Fruit fly (Drosophila melanogaster) whole organism, embryonic: ENCODE measurements around the gene Gga.
A peak's percentile ranks its signal among the peaks of the same experiment; 100 is the strongest.

Experiments used
- Abd-B ChIP-seq: fragments of 200-800 bp; sonication (Bioruptor generic); optimal IDR thresholded peaks from 2 replicates; lab custom pipeline; 2018; ENCODE audit warnings: missing biosample characterization, mild to moderate bottlenecking, missing genetic modification characterization, moderate library complexity
- Adf1 ChIP-seq: fragments of 200-800 bp; sonication (Bioruptor generic); IDR thresholded peaks from 2 replicates; pipeline ENCODE4 v1.3.6; 2022; ENCODE audit warnings: missing biosample characterization, missing genetic modification characterization
- BtbVII ChIP-seq: fragments of 200-800 bp; sonication (Bioruptor generic); optimal IDR thresholded peaks from 3 replicates; lab custom pipeline; 2017; ENCODE audit warnings: missing biosample characterization, mild to moderate bottlenecking, missing genetic modification characterization
- CG10543 ChIP-seq: fragments of 200-800 bp; sonication (Bioruptor generic); optimal IDR thresholded peaks from 3 replicates; lab custom pipeline; 2017; ENCODE audit warnings: missing biosample characterization, mild to moderate bottlenecking, missing genetic modification characterization, moderate library complexity
- CG11247 ChIP-seq: fragments of 200-800 bp; sonication (Bioruptor generic); IDR thresholded peaks from 2 replicates; pipeline ENCODE4 v1.3.6; 2022; ENCODE audit warnings: missing biosample characterization, missing genetic modification characterization
- CG12299 ChIP-seq: fragments of 200-800 bp; sonication (Bioruptor generic); optimal IDR thresholded peaks from 2 replicates; lab custom pipeline; 2018; ENCODE audit warnings: missing biosample characterization, mild to moderate bottlenecking, missing genetic modification characterization
- CG13287 ChIP-seq: fragments of 200-800 bp; sonication (Bioruptor generic); IDR thresholded peaks from 2 replicates; pipeline ENCODE4 v1.3.6; 2022; ENCODE audit warnings: missing biosample characterization, missing genetic modification characterization; ENCODE audit not compliant: partially characterized antibody
- CG15696 ChIP-seq: fragments of 200-800 bp; sonication (Bioruptor generic); optimal IDR thresholded peaks from 2 replicates; lab custom pipeline; 2019; ENCODE audit warnings: missing biosample characterization, mild to moderate bottlenecking, missing genetic modification characterization, moderate library complexity
- CG1647 ChIP-seq: fragments of 200-800 bp; sonication (Bioruptor generic); optimal IDR thresholded peaks from 3 replicates; lab custom pipeline; 2016; ENCODE audit warnings: missing biosample characterization, missing genetic modification characterization
- CG17186 ChIP-seq: fragments of 200-800 bp; sonication (Bioruptor generic); optimal IDR thresholded peaks from 3 replicates; lab custom pipeline; 2017; ENCODE audit warnings: missing biosample characterization, missing genetic modification reagents, missing genetic modification characterization
- CG17802 ChIP-seq: fragments of 200-800 bp; sonication (Bioruptor generic); optimal IDR thresholded peaks from 2 replicates; lab custom pipeline; 2018; ENCODE audit warnings: missing biosample characterization, mild to moderate bottlenecking, missing genetic modification characterization, moderate library complexity
- CG18476 ChIP-seq: fragments of 200-800 bp; sonication (Bioruptor generic); optimal IDR thresholded peaks from 2 replicates; lab custom pipeline; 2016; ENCODE audit warnings: missing biosample characterization, mild to moderate bottlenecking, missing genetic modification characterization
- CG2116 ChIP-seq: fragments of 200-800 bp; sonication (Bioruptor generic); optimal IDR thresholded peaks from 3 replicates; lab custom pipeline; 2018; ENCODE audit warnings: missing biosample characterization, mild to moderate bottlenecking, missing genetic modification characterization
- CG2120 ChIP-seq: fragments of 200-800 bp; sonication (Bioruptor generic); optimal IDR thresholded peaks from 3 replicates; lab custom pipeline; 2016; ENCODE audit warnings: missing biosample characterization, missing genetic modification characterization
- CG30403 ChIP-seq: fragments of 200-800 bp; sonication (Bioruptor generic); optimal IDR thresholded peaks from 3 replicates; lab custom pipeline; 2016; ENCODE audit warnings: missing biosample characterization, missing genetic modification characterization
- CG30431 ChIP-seq: fragments of 200-800 bp; sonication (Bioruptor generic); optimal IDR thresholded peaks from 2 replicates; lab custom pipeline; 2017; ENCODE audit warnings: missing biosample characterization, missing genetic modification characterization
- CG6254 ChIP-seq: fragments of 200-800 bp; sonication (Bioruptor generic); optimal IDR thresholded peaks from 3 replicates; lab custom pipeline; 2017; ENCODE audit warnings: mild to moderate bottlenecking, missing biosample characterization, missing genetic modification reagents, missing genetic modification characterization
- CG6765 ChIP-seq: fragments of 200-800 bp; sonication (Bioruptor generic); optimal IDR thresholded peaks from 3 replicates; lab custom pipeline; 2017; ENCODE audit warnings: missing biosample characterization, mild to moderate bottlenecking, missing genetic modification characterization
- CG7357 ChIP-seq: fragments of 200-800 bp; sonication (Bioruptor generic); IDR thresholded peaks from 3 replicates; pipeline ENCODE4 v1.3.6; 2022; ENCODE audit warnings: missing biosample characterization, missing genetic modification characterization
- CG9797 ChIP-seq: fragments of 200-800 bp; sonication (Bioruptor generic); optimal IDR thresholded peaks from 3 replicates; lab custom pipeline; 2018; ENCODE audit warnings: missing biosample characterization, mild to moderate bottlenecking, missing genetic modification characterization
- Dip3 ChIP-seq: fragments of 200-800 bp; sonication (Bioruptor generic); optimal IDR thresholded peaks from 3 replicates; lab custom pipeline; 2016; ENCODE audit warnings: missing biosample characterization, missing genetic modification characterization
- HHEX ChIP-seq: fragments of 200-800 bp; sonication (Bioruptor generic); optimal IDR thresholded peaks from 3 replicates; lab custom pipeline; 2017; ENCODE audit warnings: missing biosample characterization, mild to moderate bottlenecking, missing genetic modification characterization, missing genetic modification reagents
- HLHmδ ChIP-seq: fragments of 200-800 bp; sonication (Bioruptor generic); optimal IDR thresholded peaks from 2 replicates; lab custom pipeline; 2018; ENCODE audit warnings: missing biosample characterization, mild to moderate bottlenecking, missing genetic modification characterization, moderate library complexity
- NC2α ChIP-seq: fragments of 200-800 bp; sonication (Bioruptor generic); optimal IDR thresholded peaks from 2 replicates; lab custom pipeline; 2016; ENCODE audit warnings: missing biosample characterization, missing genetic modification characterization
- Optix ChIP-seq: fragments of 200-800 bp; sonication (Bioruptor generic); IDR thresholded peaks from 3 replicates; pipeline ENCODE4 v1.3.6; 2022; ENCODE audit warnings: missing biosample characterization, missing genetic modification characterization
- PHDP ChIP-seq: fragments of 200-800 bp; sonication (Bioruptor generic); optimal IDR thresholded peaks from 3 replicates; lab custom pipeline; 2018; ENCODE audit warnings: missing biosample characterization, mild to moderate bottlenecking, missing genetic modification characterization, moderate library complexity
- Sry-β ChIP-seq: fragments of 200-800 bp; sonication (Bioruptor generic); optimal IDR thresholded peaks from 2 replicates; lab custom pipeline; 2018; ENCODE audit warnings: missing biosample characterization, mild to moderate bottlenecking, missing genetic modification characterization, moderate library complexity
- Stat92E ChIP-seq, 3 experiments: fragments of >200 bp in 2 of 3; fragments of 200-800 bp in 1 of 3; sonication (Bioruptor generic) in 1 of 3; optimal IDR thresholded peaks; 2 replicates each; lab custom pipeline; 2017 to 2019; ENCODE audit warnings: missing biosample characterization in 3 of 3, missing genetic modification characterization in 3 of 3, mild to moderate bottlenecking in 1 of 3, moderate library complexity in 1 of 3
- Xbp1 ChIP-seq: fragments of 200-800 bp; sonication (Bioruptor generic); optimal IDR thresholded peaks from 3 replicates; lab custom pipeline; 2016; ENCODE audit warnings: missing biosample characterization, mild to moderate bottlenecking, missing genetic modification characterization
- ara ChIP-seq: fragments of 200-800 bp; sonication (Bioruptor generic); IDR thresholded peaks from 2 replicates; pipeline ENCODE4 v1.3.6; 2022; ENCODE audit warnings: missing biosample characterization, missing genetic modification characterization
- bigmax ChIP-seq: fragments of 200-800 bp; sonication (Bioruptor generic); optimal IDR thresholded peaks from 2 replicates; lab custom pipeline; 2018; ENCODE audit warnings: missing biosample characterization, mild to moderate bottlenecking, missing genetic modification characterization
- bsh ChIP-seq, 2 experiments: fragments of 200-800 bp; sonication (Bioruptor generic); optimal IDR thresholded peaks; 2 replicates each; lab custom pipeline; 2017 to 2018; ENCODE audit warnings: mild to moderate bottlenecking in 2 of 2, missing biosample characterization in 2 of 2, missing genetic modification characterization in 2 of 2, moderate library complexity in 1 of 2
- da ChIP-seq: fragments of 200-800 bp; sonication (Bioruptor generic); optimal IDR thresholded peaks from 2 replicates; lab custom pipeline; 2016; ENCODE audit warnings: missing biosample characterization, missing genetic modification characterization
- dimm ChIP-seq: fragments of 200-800 bp; sonication (Bioruptor generic); IDR thresholded peaks from 2 replicates; pipeline ENCODE4 v1.3.6; 2022; ENCODE audit warnings: missing biosample characterization, missing genetic modification characterization
- exex ChIP-seq: fragments of 200-800 bp; sonication (Bioruptor generic); optimal IDR thresholded peaks from 4 replicates; lab custom pipeline; 2018; ENCODE audit warnings: missing biosample characterization, mild to moderate bottlenecking, missing genetic modification characterization, moderate library complexity
- fu2 ChIP-seq: fragments of 200-800 bp; sonication (Bioruptor generic); optimal IDR thresholded peaks from 2 replicates; lab custom pipeline; 2016; ENCODE audit warnings: missing biosample characterization, missing genetic modification characterization
- gro ChIP-seq: fragments of 200-800 bp; sonication (Bioruptor generic); optimal IDR thresholded peaks from 2 replicates; lab custom pipeline; 2016; ENCODE audit warnings: missing biosample characterization, missing genetic modification characterization
- ind ChIP-seq: fragments of 200-800 bp; sonication (Bioruptor generic); optimal IDR thresholded peaks from 3 replicates; lab custom pipeline; 2016; ENCODE audit warnings: missing biosample characterization, missing genetic modification characterization
- inv ChIP-seq: fragments of 200-800 bp; sonication (Bioruptor generic); IDR thresholded peaks from 2 replicates; pipeline ENCODE4 v1.3.6; 2022; ENCODE audit warnings: missing biosample characterization, missing genetic modification characterization; ENCODE audit not compliant: partially characterized antibody
- jigr1 ChIP-seq: fragments of 200-800 bp; sonication (Bioruptor generic); IDR thresholded peaks from 3 replicates; pipeline ENCODE4 v1.3.6; 2022; ENCODE audit warnings: missing biosample characterization, missing genetic modification characterization
- lab ChIP-seq: fragments of 200-800 bp; sonication (Bioruptor generic); optimal IDR thresholded peaks from 3 replicates; lab custom pipeline; 2017; ENCODE audit warnings: missing biosample characterization, missing genetic modification characterization, mild to moderate bottlenecking, moderate library complexity, missing genetic modification reagents
- pb ChIP-seq: fragments of 200-800 bp; sonication (Bioruptor generic); optimal IDR thresholded peaks from 3 replicates; lab custom pipeline; 2016; ENCODE audit warnings: missing biosample characterization, missing genetic modification characterization
- sens ChIP-seq: fragments of 200-800 bp; sonication (Bioruptor generic); peaks from one replicate; lab custom pipeline; 2016; ENCODE audit warnings: missing biosample characterization, missing genetic modification characterization
- shn ChIP-seq: fragments of 200-800 bp; sonication (Bioruptor generic); optimal IDR thresholded peaks from 3 replicates; lab custom pipeline; 2016; ENCODE audit warnings: missing biosample characterization, missing genetic modification characterization
- slbo ChIP-seq: fragments of 200-800 bp; sonication (Bioruptor generic); IDR thresholded peaks from 2 replicates; pipeline ENCODE4 v1.3.6; 2022; ENCODE audit warnings: missing biosample characterization, missing genetic modification characterization
- stc ChIP-seq: fragments of 200-800 bp; sonication (Bioruptor generic); IDR thresholded peaks from 2 replicates; pipeline ENCODE4 v1.3.6; 2022; ENCODE audit warnings: missing biosample characterization, missing genetic modification characterization
- wdn ChIP-seq: fragments of 200-800 bp; sonication (Bioruptor generic); IDR thresholded peaks from 2 replicates; pipeline ENCODE4 v1.3.6; 2022; ENCODE audit warnings: missing biosample characterization, missing genetic modification characterization
- zen ChIP-seq: fragments of 200-800 bp; sonication (Bioruptor generic); optimal IDR thresholded peaks from 3 replicates; lab custom pipeline; 2018; ENCODE audit warnings: missing biosample characterization, mild to moderate bottlenecking, missing genetic modification characterization, moderate library complexity

Gene Gga

dm6 chrX:9553545-9554320 lies 47.1 kb upstream of the Gga start:
- TF ChIP-seq shn (GFP tag; lab: Kevin White, UChicago) (peak; percentile 56), zen (tag; lab: Kevin White, UChicago) (peak; percentile 79), Sry-β (peak; percentile 92), gro (GFP tag; lab: Kevin White, UChicago) (peak; percentile 55), CG9797 (GFP tag; lab: Kevin White, UChicago) (peak; percentile 28), CG30403 (peak; percentile 90), sens (GFP tag; lab: Kevin White, UChicago) (peak; percentile 97), wdn (peak; percentile 61), PHDP (tag; lab: Kevin White, UChicago) (peak; percentile 90), Stat92E (GFP tag; optimal IDR thresholded peaks at IDR 0.05; lab: Kevin White, UChicago) (no peak), CG6765 (GFP tag; lab: Kevin White, UChicago) (peak; percentile 70), CG6254 (peak; percentile 77), fu2 (GFP tag; lab: Kevin White, UChicago) (peak; percentile 54), bsh (GFP tag; optimal IDR thresholded peaks at IDR 0.05; lab: Kevin White, UChicago) (peak; percentile 51 to 93), CG17186 (GFP tag; lab: Kevin White, UChicago) (peak; percentile 64), CG15696 (tag; lab: Kevin White, UChicago) (peak; percentile 82), pb (GFP tag; lab: Kevin White, UChicago) (peak; percentile 4), CG17802 (tag; lab: Kevin White, UChicago) (peak; percentile 49), CG11247 (GFP tag; lab: Robert Waterston, UW) (peak; percentile 76), CG13287 (0 out of 2 replicates have a peak, but pooled peaks have one; percentile 41), exex (tag; lab: Kevin White, UChicago) (peak; percentile 47), Optix (peak; percentile 83; the same call in 2 of the 3 replicates), HLHmδ (peak; percentile 53), CG30431 (GFP tag; lab: Kevin White, UChicago) (peak; percentile 82), jigr1 (GFP tag; lab: Robert Waterston, UW) (peak; percentile 58; the same call in 1 of the 3 replicates), Xbp1 (peak; percentile 94), CG7357 (peak; percentile 73), CG10543 (GFP tag; lab: Kevin White, UChicago) (peak; percentile 92), CG2116 (peak; percentile 43), ara (GFP tag; lab: Robert Waterston, UW) (peak; percentile 87), Adf1 (GFP tag; lab: Robert Waterston, UW) (peak; percentile 56; the same call in 1 of the 2 replicates), slbo (GFP tag; lab: Robert Waterston, UW) (peak; percentile 91), ind (GFP tag; lab: Kevin White, UChicago) (peak; percentile 86), bigmax (no peak), CG1647 (peak; percentile 67), CG12299 (tag; lab: Kevin White, UChicago) (peak; percentile 89), lab (GFP tag; lab: Kevin White, UChicago) (peak; percentile 93), BtbVII (peak; percentile 85), CG18476 (GFP tag; lab: Kevin White, UChicago) (peak; percentile 74), Dip3 (GFP tag; lab: Kevin White, UChicago) (peak; percentile 76), inv (GFP tag; lab: Robert Waterston, UW) (no peak), dimm (GFP tag; lab: Robert Waterston, UW) (peak; percentile 53; the same call in 1 of the 2 replicates), Abd-B (GFP tag; lab: Kevin White, UChicago) (peak; percentile 37), HHEX (GFP tag; lab: Kevin White, UChicago) (peak; percentile 89), da (GFP tag; lab: Kevin White, UChicago) (no peak), stc (peak; percentile 85), NC2α (GFP tag; lab: Kevin White, UChicago) (peak; percentile 60), CG2120 (GFP tag; lab: Kevin White, UChicago) (peak; percentile 86)
